In genomic region chr3L:7721527-7721926, dm6 we compare ENCODE assay signal across 1 fruit fly cellular context.
TF ChIP-seq lines count a peak whose summit lies in the region.

No protein-coding gene starts in this region.

TF ChIP-seq in whole organism, embryonic, 481 proteins besides CTCF, POLR2A, EP300 and RAD21 (continued from another document):
- TF ChIP-seq Scr (GFP tag; IDR thresholded peaks at IDR 0.05; lab: Robert Waterston, UW; ENCODE audit: partially characterized antibody) (no peak), CG32532 (GFP tag; IDR thresholded peaks at IDR 0.05; lab: Robert Waterston, UW) (no peak), HmgZ (tag; optimal IDR thresholded peaks at IDR 0.05; lab: Kevin White, UChicago) (peak; percentile 49), CG4617 (GFP tag; optimal IDR thresholded peaks at IDR 0.05; lab: Kevin White, UChicago; ENCODE audit: borderline replicate concordance) (no peak), CG15479 (GFP tag; optimal IDR thresholded peaks at IDR 0.05; lab: Kevin White, UChicago) (no peak), CG16863 (GFP tag; optimal IDR thresholded peaks at IDR 0.05; lab: Kevin White, UChicago) (no peak), CG10274 (GFP tag; optimal IDR thresholded peaks at IDR 0.05; lab: Kevin White, UChicago) (no peak), CG6683 (GFP tag; optimal IDR thresholded peaks at IDR 0.05; lab: Kevin White, UChicago) (no peak), sug (tag; optimal IDR thresholded peaks at IDR 0.05; lab: Kevin White, UChicago) (peak; percentile 99), jumu (GFP tag; optimal IDR thresholded peaks at IDR 0.05; lab: Kevin White, UChicago) (no peak), CG1832 (GFP tag; optimal IDR thresholded peaks at IDR 0.05; lab: Kevin White, UChicago) (no peak), CG30020 (tag; optimal IDR thresholded peaks at IDR 0.05; lab: Kevin White, UChicago) (no peak), Neu2 (GFP tag; optimal IDR thresholded peaks at IDR 0.05; lab: Kevin White, UChicago; ENCODE audit: borderline replicate concordance) (no peak), dan (GFP tag; IDR thresholded peaks at IDR 0.05; lab: Robert Waterston, UW) (no peak), dmrt11E (tag; optimal IDR thresholded peaks at IDR 0.05; lab: Kevin White, UChicago) (no peak), Hr78 (GFP tag; optimal IDR thresholded peaks at IDR 0.05; lab: Kevin White, UChicago) (no peak), CG18262 (tag; optimal IDR thresholded peaks at IDR 0.05; lab: Kevin White, UChicago) (no peak), CG18476 (GFP tag; optimal IDR thresholded peaks at IDR 0.05; lab: Kevin White, UChicago) (no peak), Abd-B (GFP tag; optimal IDR thresholded peaks at IDR 0.05; lab: Kevin White, UChicago) (no peak), mirr (GFP tag; optimal IDR thresholded peaks at IDR 0.05; lab: Kevin White, UChicago) (peak; percentile 85), CG16813 (GFP tag; IDR thresholded peaks at IDR 0.05; lab: Robert Waterston, UW; ENCODE audit: partially characterized antibody) (no peak), CG9215 (GFP tag; IDR thresholded peaks at IDR 0.05; lab: Robert Waterston, UW) (no peak), CG32767 (GFP tag; IDR thresholded peaks at IDR 0.05; lab: Robert Waterston, UW) (no peak), Hr51 (GFP tag; optimal IDR thresholded peaks at IDR 0.05; lab: Kevin White, UChicago) (no peak), CG34376 (GFP tag; optimal IDR thresholded peaks at IDR 0.05; lab: Kevin White, UChicago) (peak; percentile 70), CG8290 (GFP tag; optimal IDR thresholded peaks at IDR 0.05; lab: Kevin White, UChicago) (no peak), CG8290 (tag; optimal IDR thresholded peaks at IDR 0.05; lab: Kevin White, UChicago) (peak in 1 of 2 experiments; percentile 13), Jarid2 (GFP tag; optimal IDR thresholded peaks at IDR 0.05; lab: Kevin White, UChicago) (no peak), unpg (GFP tag; optimal IDR thresholded peaks at IDR 0.05; lab: Kevin White, UChicago) (no peak), Rx (GFP tag; IDR thresholded peaks at IDR 0.05; lab: Robert Waterston, UW) (no peak), CG14667 (GFP tag; IDR thresholded peaks at IDR 0.05; lab: Robert Waterston, UW) (no peak), pita (GFP tag; optimal IDR thresholded peaks at IDR 0.05; lab: Kevin White, UChicago) (no peak), ems (GFP tag; optimal IDR thresholded peaks at IDR 0.05; lab: Kevin White, UChicago) (no peak), Sry-δ (GFP tag; optimal IDR thresholded peaks at IDR 0.05; lab: Kevin White, UChicago) (no peak), dm (GFP tag; optimal IDR thresholded peaks at IDR 0.05; lab: Kevin White, UChicago) (no peak), BtbVII (GFP tag; optimal IDR thresholded peaks at IDR 0.05; lab: Kevin White, UChicago) (no peak), chif (GFP tag; optimal IDR thresholded peaks at IDR 0.05; lab: Kevin White, UChicago) (no peak), CG32772 (GFP tag; IDR thresholded peaks at IDR 0.05; lab: Robert Waterston, UW) (no peak), Spps (tag; optimal IDR thresholded peaks at IDR 0.05; lab: Kevin White, UChicago) (no peak), Taf1 (GFP tag; IDR thresholded peaks at IDR 0.05; lab: Robert Waterston, UW) (no peak), D (optimal IDR thresholded peaks at IDR 0.05; lab: Kevin White, UChicago) (no peak), D (GFP tag; optimal IDR thresholded peaks at IDR 0.05; lab: Kevin White, UChicago) (no peak), Dek (tag; optimal IDR thresholded peaks at IDR 0.05; lab: Kevin White, UChicago) (no peak), Doc3 (GFP tag; IDR thresholded peaks at IDR 0.05; lab: Robert Waterston, UW; ENCODE audit: partially characterized antibody) (no peak), nau (GFP tag; optimal IDR thresholded peaks at IDR 0.05; lab: Kevin White, UChicago) (no peak), pzg (GFP tag; optimal IDR thresholded peaks at IDR 0.05; lab: Kevin White, UChicago) (no peak), CG33557 (GFP tag; optimal IDR thresholded peaks at IDR 0.05; lab: Kevin White, UChicago) (no peak), CG6272 (GFP tag; IDR thresholded peaks at IDR 0.05; lab: Robert Waterston, UW) (no peak), scrt (GFP tag; optimal IDR thresholded peaks at IDR 0.05; lab: Kevin White, UChicago) (no peak), her (GFP tag; optimal IDR thresholded peaks at IDR 0.05; lab: Kevin White, UChicago) (no peak), CG6813 (GFP tag; optimal IDR thresholded peaks at IDR 0.05; lab: Kevin White, UChicago) (no peak), sd (tag; optimal IDR thresholded peaks at IDR 0.05; lab: Kevin White, UChicago) (peak; percentile 65), Trl (optimal IDR thresholded peaks at IDR 0.05; lab: Kevin White, UChicago) (no peak), Trl (GFP tag; optimal IDR thresholded peaks at IDR 0.05; lab: Kevin White, UChicago) (no peak), CG17829 (tag; optimal IDR thresholded peaks at IDR 0.05; lab: Kevin White, UChicago) (no peak), CG1024 (GFP tag; IDR thresholded peaks at IDR 0.05; lab: Robert Waterston, UW) (no peak), CG12219 (GFP tag; optimal IDR thresholded peaks at IDR 0.05; lab: Kevin White, UChicago) (no peak), CG10565 (GFP tag; optimal IDR thresholded peaks at IDR 0.05; lab: Kevin White, UChicago) (no peak), CG4730 (GFP tag; IDR thresholded peaks at IDR 0.05; lab: Robert Waterston, UW) (no peak), gro (GFP tag; optimal IDR thresholded peaks at IDR 0.05; lab: Kevin White, UChicago) (no peak), CG2712 (tag; optimal IDR thresholded peaks at IDR 0.05; lab: Kevin White, UChicago) (no peak), CG13624 (GFP tag; optimal IDR thresholded peaks at IDR 0.05; lab: Kevin White, UChicago) (no peak), CG7928 (GFP tag; optimal IDR thresholded peaks at IDR 0.05; lab: Kevin White, UChicago) (no peak), H2.0 (GFP tag; IDR thresholded peaks at IDR 0.05; lab: Robert Waterston, UW) (no peak), CG17328 (GFP tag; IDR thresholded peaks at IDR 0.05; lab: Robert Waterston, UW) (no peak), CG7786 (GFP tag; optimal IDR thresholded peaks at IDR 0.05; lab: Kevin White, UChicago) (no peak), corto (GFP tag; optimal IDR thresholded peaks at IDR 0.05; lab: Kevin White, UChicago) (no peak), pros (GFP tag; optimal IDR thresholded peaks at IDR 0.05; lab: Kevin White, UChicago) (no peak), slbo (GFP tag; IDR thresholded peaks at IDR 0.05; lab: Robert Waterston, UW) (no peak), crp (GFP tag; optimal IDR thresholded peaks at IDR 0.05; lab: Kevin White, UChicago) (no peak), bsh (GFP tag; optimal IDR thresholded peaks at IDR 0.05; lab: Kevin White, UChicago) (no peak), gfzf (GFP tag; optimal IDR thresholded peaks at IDR 0.05; lab: Kevin White, UChicago) (no peak), ind (GFP tag; optimal IDR thresholded peaks at IDR 0.05; lab: Kevin White, UChicago) (no peak)
